Worm (Caenorhabditis elegans) whole organism, L2 larva: ENCODE measurements around the gene ztf-14.

ENCODE experiments used
- R02D3.7 ChIP-seq: fragments of 150-350 bp; optimal IDR thresholded peaks from 2 replicates; lab custom pipeline; 2014; ENCODE audit warnings: missing biosample characterization, missing genetic modification characterization
- aly-2 ChIP-seq: fragments of 150-350 bp; optimal IDR thresholded peaks from 2 replicates; lab custom pipeline; 2014; ENCODE audit warnings: missing biosample characterization, missing genetic modification characterization
- dmd-4 ChIP-seq: sonication (generic microtip); optimal IDR thresholded peaks from 2 replicates; lab custom pipeline; 2017; ENCODE audit warnings: missing biosample characterization, missing genetic modification characterization
- nhr-11 ChIP-seq: fragments of 150-350 bp; optimal IDR thresholded peaks from 2 replicates; lab custom pipeline; 2014; ENCODE audit warnings: missing biosample characterization, missing genetic modification characterization
- skn-1 ChIP-seq: sonication (generic microtip); optimal IDR thresholded peaks from 2 replicates; lab custom pipeline; 2017; ENCODE audit warnings: missing biosample characterization, missing genetic modification characterization
- unc-62 ChIP-seq: fragments of 150-350 bp; optimal IDR thresholded peaks from 2 replicates; lab custom pipeline; 2014; ENCODE audit warnings: missing biosample characterization, missing genetic modification reagents, missing genetic modification characterization

DNA sequence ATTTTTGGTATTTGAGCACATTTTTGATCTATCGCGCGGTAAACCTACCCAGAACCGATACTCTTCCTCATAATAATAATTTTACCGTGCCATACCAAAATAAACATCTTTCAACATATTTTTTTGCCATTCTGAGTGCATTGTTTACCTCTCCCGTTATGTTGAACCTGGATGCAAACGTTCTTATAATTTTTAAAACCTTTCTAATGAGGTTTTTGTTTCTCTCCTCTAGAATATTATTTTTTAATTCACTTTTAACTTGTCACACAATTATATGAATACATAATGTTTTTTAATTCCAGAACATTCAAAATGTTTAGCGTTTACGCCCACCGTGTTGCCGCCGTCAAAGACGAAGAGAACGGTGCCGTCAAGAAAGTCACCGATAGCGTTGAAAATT, 49.7 kb downstream of the ztf-14 start, which contains the start of gene enri-2:
- TF ChIP-seq R02D3.7 (no peak), nhr-11 (tag; lab: Kevin White, UChicago) (no peak), aly-2 (tag; lab: Kevin White, UChicago) (no peak), unc-62 (GFP tag; lab: Kevin White, UChicago) (no peak), dmd-4 (tag; lab: Kevin White, UChicago) (no peak), skn-1 (tag; lab: Kevin White, UChicago) (no peak)
